Worm (Caenorhabditis elegans) whole organism, L4/young adult: ENCODE results near the gene sdz-31.

ENCODE experiments used
- W03F9.2 ChIP-seq: fragments of 150-350 bp; optimal IDR thresholded peaks from 2 replicates; lab custom pipeline; 2014; ENCODE audit warnings: missing biosample characterization, missing genetic modification characterization
- dao-5 ChIP-seq: sonication (generic microtip); optimal IDR thresholded peaks from 2 replicates; lab custom pipeline; 2016; ENCODE audit warnings: missing genotype, missing genetic modification characterization, moderate library complexity, missing compliant biosample characterization

ce11 chrV:9853801-9854200, 26.2 kb upstream of the sdz-31 start:
- no peak for TF ChIP-seq W03F9.2 (tag; lab: Kevin White, UChicago)
- TF ChIP-seq dao-5 (tag; lab: Kevin White, UChicago) = no peak
